Worm (Caenorhabditis elegans): ENCODE measurements around the gene F44E5.5.

ce11 chrII:11802451-11802850 is 43.0 kb downstream of the F44E5.5 start, which contains the start of gene F43G6.17:
- TF ChIP-seq F16B12.6 (tag; optimal IDR thresholded peaks at IDR 0.05): no peak
- TF ChIP-seq nhr-77 (tag; optimal IDR thresholded peaks at IDR 0.05): no peak
- TF ChIP-seq jun-1 (tag; optimal IDR thresholded peaks at IDR 0.05): no peak
- no peak for TF ChIP-seq fkh-10 (GFP tag; optimal IDR thresholded peaks at IDR 0.05)
- TF ChIP-seq unc-62 (GFP tag; optimal IDR thresholded peaks at IDR 0.05): no peak
- no peak for TF ChIP-seq sox-4 (tag; optimal IDR thresholded peaks at IDR 0.05)
- no peak for TF ChIP-seq vab-15 (tag; optimal IDR thresholded peaks at IDR 0.05)
- TF ChIP-seq ceh-82 (tag; optimal IDR thresholded peaks at IDR 0.05): no peak
- no peak for TF ChIP-seq ceh-90 (tag; optimal IDR thresholded peaks at IDR 0.05)
- TF ChIP-seq ztf-11 (tag; optimal IDR thresholded peaks at IDR 0.05): no peak

Data from whole organism, L1 larva.